Worm (Caenorhabditis elegans) whole organism, late embryonic: ENCODE measurements around the gene T28C6.8.

Experiments
- ama-1 ChIP-seq: fragments of 150-350 bp; optimal IDR thresholded peaks from 2 replicates; lab custom pipeline; 2014
- ceh-2 ChIP-seq: sonication (generic microtip); optimal IDR thresholded peaks from 2 replicates; lab custom pipeline; 2016; ENCODE audit warnings: missing genotype, missing genetic modification characterization, missing compliant biosample characterization
- fkh-10 ChIP-seq: fragments of 150-350 bp; optimal IDR thresholded peaks from 2 replicates; lab custom pipeline; 2014; ENCODE audit warnings: missing biosample characterization, missing genetic modification reagents, missing genetic modification characterization
- pag-3 ChIP-seq: sonication (generic microtip); optimal IDR thresholded peaks from 2 replicates; lab custom pipeline; 2016; ENCODE audit warnings: missing compliant biosample characterization, missing genetic modification characterization, borderline replicate concordance
- pha-4 ChIP-seq: fragments of 150-350 bp; optimal IDR thresholded peaks from 2 replicates; lab custom pipeline; 2018; ENCODE audit warnings: missing biosample characterization, missing genetic modification reagents, missing genetic modification characterization
- tbx-7 ChIP-seq: sonication (generic microtip); optimal IDR thresholded peaks from 2 replicates; lab custom pipeline; 2016; ENCODE audit warnings: missing genotype, missing genetic modification characterization, missing compliant biosample characterization

DNA sequence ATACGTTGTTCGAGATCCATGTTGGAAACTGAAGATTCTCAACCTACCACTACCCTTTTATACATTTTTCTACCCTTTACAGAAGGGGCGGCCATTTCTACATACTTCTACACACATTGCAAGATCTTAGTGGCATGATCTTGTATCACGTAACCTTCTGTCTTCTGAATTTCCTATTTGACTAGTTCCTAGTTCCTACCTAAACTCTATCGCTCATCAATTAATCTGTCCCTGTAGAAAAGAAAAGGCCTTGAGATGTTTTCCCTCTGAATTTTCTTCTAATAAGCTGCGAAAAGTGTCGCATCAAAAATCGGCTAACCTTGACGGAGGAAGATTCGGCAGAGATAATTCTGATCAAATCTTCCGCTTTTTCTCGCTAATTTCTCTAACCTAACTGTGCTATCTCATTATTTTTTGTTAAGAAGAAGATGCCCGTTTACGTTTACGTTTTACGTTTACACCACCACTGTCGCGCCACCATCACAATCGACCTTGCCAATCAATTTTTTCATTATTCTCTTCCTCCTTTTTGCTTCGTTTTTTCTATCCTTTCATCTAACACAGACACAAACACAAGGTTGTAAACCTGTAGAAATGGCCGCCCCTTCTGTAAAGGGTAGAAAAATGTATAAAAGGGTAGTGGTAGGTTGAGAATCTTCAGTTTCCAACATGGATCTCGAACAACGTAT is 6.2 kb downstream of the T28C6.8 start, which contains the start of the genes col-117 and col-3:
- TF ChIP-seq fkh-10 (GFP tag; lab: Kevin White, UChicago) (no peak), ama-1 (lab: Kevin White, UChicago) (no peak), pag-3 (tag; lab: Kevin White, UChicago) (no peak), pha-4 (tag; lab: Kevin White, UChicago) (no peak), ceh-2 (tag; lab: Kevin White, UChicago) (no peak), tbx-7 (no peak)
